Worm (Caenorhabditis elegans): ENCODE data around the gene F21H7.12.

The F21H7.12 gene

ce11 chrV:16269556-16269955 lies 39.6 kb downstream of the F21H7.12 start, which contains the start of the genes fbxa-2 and T13F3.8:
Gene fbxa-2 (minus strand): TSS chrV:16269656.
Gene T13F3.8 (plus strand): TSS chrV:16269800.
- TF ChIP-seq set-16 (GFP tag; IDR thresholded peaks at IDR 0.05): no peak
- TF ChIP-seq nhr-28 (tag; optimal IDR thresholded peaks at IDR 0.05): peak; percentile 39
- no peak for TF ChIP-seq daf-12 (tag; optimal IDR thresholded peaks at IDR 0.05)
- TF ChIP-seq ztf-7 (tag; optimal IDR thresholded peaks at IDR 0.05): no peak
- TF ChIP-seq zfp-3 (GFP tag; conservative IDR thresholded peaks at IDR 0.05): 0 out of 2 replicates have a peak, but pooled peaks have one; percentile 15
- no peak for TF ChIP-seq php-3 (GFP tag; IDR thresholded peaks at IDR 0.05)
- TF ChIP-seq D1046.2 (GFP tag; IDR thresholded peaks at IDR 0.05): no peak
- no peak for TF ChIP-seq dpl-1 (GFP tag; optimal IDR thresholded peaks at IDR 0.05)
- TF ChIP-seq nhr-111 (GFP tag; optimal IDR thresholded peaks at IDR 0.05): no peak
- no peak for TF ChIP-seq attf-4 (tag; optimal IDR thresholded peaks at IDR 0.05)

ce11 chrV:16271121-16271520 lies 41.2 kb downstream of the F21H7.12 start, which contains the start of gene T13F3.6:
Gene T13F3.6 (minus strand): TSS chrV:16271221.
- TF ChIP-seq spr-1 (tag; optimal IDR thresholded peaks at IDR 0.05) (no peak), Y75B8A.6 (GFP tag; IDR thresholded peaks at IDR 0.05) (no peak), mes-2 (tag; optimal IDR thresholded peaks at IDR 0.05; ENCODE audit: poor library complexity, severe bottlenecking) (no peak), tag-97 (GFP tag; IDR thresholded peaks at IDR 0.05) (no peak), lsy-2 (tag; optimal IDR thresholded peaks at IDR 0.05) (no peak), ceh-44 (GFP tag; IDR thresholded peaks at IDR 0.05) (no peak), hlh-30 (tag; optimal IDR thresholded peaks at IDR 0.05; ENCODE audit: insufficient read depth) (no peak), zip-11 (GFP tag; IDR thresholded peaks at IDR 0.05) (no peak), pqm-1 (tag; optimal IDR thresholded peaks at IDR 0.05) (no peak), ceh-62 (tag; optimal IDR thresholded peaks at IDR 0.05) (no peak), skn-1 (tag; optimal IDR thresholded peaks at IDR 0.05) (no peak), lim-7 (GFP tag; IDR thresholded peaks at IDR 0.05) (no peak), Y105C5A.15 (GFP tag; IDR thresholded peaks at IDR 0.05) (no peak), lin-29 (GFP tag; IDR thresholded peaks at IDR 0.05) (no peak), F37D6.2 (tag; optimal IDR thresholded peaks at IDR 0.05) (no peak), ztf-11 (tag; optimal IDR thresholded peaks at IDR 0.05) (no peak), mdl-1 (tag; optimal IDR thresholded peaks at IDR 0.05) (no peak), lin-38 (GFP tag; IDR thresholded peaks at IDR 0.05) (no peak), dpl-1 (GFP tag; optimal IDR thresholded peaks at IDR 0.05) (no peak)

ce11 chrV:16275347-16275746 lies 45.4 kb downstream of the F21H7.12 start, which contains the start of gene pacl-1:
Gene pacl-1 (minus strand): TSS chrV:16275447.
- TF ChIP-seq ztf-7 (tag; optimal IDR thresholded peaks at IDR 0.05) (no peak), Y75B8A.6 (GFP tag; IDR thresholded peaks at IDR 0.05) (no peak), snpc-4 (tag; optimal IDR thresholded peaks at IDR 0.05) (no peak), mdt-29 (GFP tag; IDR thresholded peaks at IDR 0.05) (no peak)

- peak; percentile 89 for TF ChIP-seq pqm-1 (tag; optimal IDR thresholded peaks at IDR 0.05)
- peak; percentile 85 for TF ChIP-seq hlh-11 (tag; optimal IDR thresholded peaks at IDR 0.05)
- TF ChIP-seq gei-8 (GFP tag; optimal IDR thresholded peaks at IDR 0.05): no peak
- no peak for TF ChIP-seq mxl-3 (GFP tag; optimal IDR thresholded peaks at IDR 0.05)
- TF ChIP-seq lim-7 (GFP tag; IDR thresholded peaks at IDR 0.05): no peak
- TF ChIP-seq F37D6.2 (tag; optimal IDR thresholded peaks at IDR 0.05): no peak
- TF ChIP-seq Y105C5A.15 (GFP tag; IDR thresholded peaks at IDR 0.05): no peak
- TF ChIP-seq sdz-12 (GFP tag; optimal IDR thresholded peaks at IDR 0.05): no peak
- TF ChIP-seq hif-1 (tag; optimal IDR thresholded peaks at IDR 0.05): no peak
- TF ChIP-seq dmd-9 (GFP tag; IDR thresholded peaks at IDR 0.05): no peak
- TF ChIP-seq zfp-3 (GFP tag; conservative IDR thresholded peaks at IDR 0.05): no peak
- TF ChIP-seq tra-1 (GFP tag; IDR thresholded peaks at IDR 0.05): no peak
- TF ChIP-seq php-3 (GFP tag; IDR thresholded peaks at IDR 0.05): peak; percentile 82
- no peak for TF ChIP-seq T26A8.4 (GFP tag; IDR thresholded peaks at IDR 0.05)
- no peak for TF ChIP-seq ces-1 (GFP tag; optimal IDR thresholded peaks at IDR 0.05)
- no peak for TF ChIP-seq lin-1 (GFP tag; IDR thresholded peaks at IDR 0.05)
- TF ChIP-seq T20F7.1 (GFP tag; optimal IDR thresholded peaks at IDR 0.05): no peak
- TF ChIP-seq nhr-76 (tag; optimal IDR thresholded peaks at IDR 0.05): no peak
- TF ChIP-seq egl-27 (tag; optimal IDR thresholded peaks at IDR 0.05): no peak
- TF ChIP-seq nhr-237 (tag; optimal IDR thresholded peaks at IDR 0.05): no peak
- peak; percentile 69 for TF ChIP-seq nhr-48 (tag; optimal IDR thresholded peaks at IDR 0.05)
- no peak for TF ChIP-seq dmd-8 (GFP tag; IDR thresholded peaks at IDR 0.05)
- TF ChIP-seq daf-8 (GFP tag; IDR thresholded peaks at IDR 0.05): no peak
Observed at ce11 chrV:16277918-16278317, 48.0 kb downstream of the F21H7.12 start, which contains the start of gene cyp-37B1. Gene cyp-37B1 (plus strand): TSS chrV:16278116.

Measured in whole organism, L4 larva.